Fruit fly (Drosophila melanogaster): ENCODE measurements around the gene CG9316.

DNA sequence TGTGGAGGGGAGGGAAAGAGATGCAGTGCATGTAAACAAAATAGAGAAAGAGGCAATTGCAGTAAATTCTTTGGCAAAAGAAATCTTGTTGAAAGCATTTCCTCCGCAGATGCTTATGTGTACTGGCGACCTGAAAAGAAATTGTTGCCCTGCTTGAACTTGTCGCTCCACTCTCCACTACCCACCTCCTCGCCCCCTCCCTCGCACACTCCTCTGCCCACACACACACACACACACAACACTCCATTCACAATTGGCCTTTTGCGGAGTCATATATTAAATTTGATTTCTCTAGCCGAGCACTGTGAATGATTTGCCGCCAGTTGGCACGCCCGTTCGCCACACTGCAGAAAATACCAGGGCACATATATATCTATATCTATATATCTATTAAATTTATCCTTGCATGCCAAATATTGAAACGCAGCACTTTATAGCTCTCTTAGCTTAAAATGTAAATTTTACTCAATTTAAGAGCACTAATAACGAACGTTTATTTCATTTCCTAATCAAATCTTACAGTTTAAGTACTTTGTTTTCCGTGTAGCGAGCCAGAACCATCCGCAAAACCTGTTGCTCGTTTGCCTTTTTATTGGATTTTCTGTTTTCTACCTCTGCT, 32.6 kb upstream of the CG9316 start:
- TF ChIP-seq Dll (optimal IDR thresholded peaks at IDR 0.05) (no peak), psq (optimal IDR thresholded peaks at IDR 0.05) (no peak)

Measured in whole organism.